Fruit fly (Drosophila melanogaster) whole organism, embryonic: Measurements from ENCODE around the gene CG1136.

Source experiments
- BEAF-32 ChIP-seq: fragments of 200-800 bp; sonication (Bioruptor generic); optimal IDR thresholded peaks from 3 replicates; lab custom pipeline; 2017; ENCODE audit warnings: missing biosample characterization, missing genetic modification characterization, mild to moderate bottlenecking, moderate library complexity, missing genetic modification reagents
- BtbVII ChIP-seq: fragments of 200-800 bp; sonication (Bioruptor generic); optimal IDR thresholded peaks from 3 replicates; lab custom pipeline; 2017; ENCODE audit warnings: missing biosample characterization, mild to moderate bottlenecking, missing genetic modification characterization
- CG1024 ChIP-seq: fragments of 200-800 bp; sonication (Bioruptor generic); IDR thresholded peaks from 2 replicates; pipeline ENCODE4 v1.3.6; 2022; ENCODE audit warnings: missing biosample characterization, missing genetic modification characterization
- CG12155 ChIP-seq: fragments of 200-800 bp; sonication (Bioruptor generic); optimal IDR thresholded peaks from 3 replicates; lab custom pipeline; 2016; ENCODE audit warnings: missing biosample characterization, missing genetic modification characterization
- CG13424 ChIP-seq: fragments of 200-800 bp; sonication (Bioruptor generic); optimal IDR thresholded peaks from 2 replicates; lab custom pipeline; 2019; ENCODE audit warnings: missing biosample characterization, mild to moderate bottlenecking, missing genetic modification characterization, moderate library complexity
- CG15011 ChIP-seq: fragments of 200-800 bp; sonication (Bioruptor generic); optimal IDR thresholded peaks from 3 replicates; lab custom pipeline; 2018; ENCODE audit warnings: missing biosample characterization, mild to moderate bottlenecking, missing genetic modification characterization
- CG16779 ChIP-seq: fragments of 200-800 bp; sonication (Bioruptor generic); IDR thresholded peaks from 2 replicates; pipeline ENCODE4 v1.3.6; 2022; ENCODE audit warnings: missing biosample characterization, missing genetic modification characterization
- CG18262 ChIP-seq: fragments of 200-800 bp; optimal IDR thresholded peaks from 3 replicates; lab custom pipeline; 2019; ENCODE audit warnings: missing biosample characterization, mild to moderate bottlenecking, missing genetic modification characterization, moderate library complexity
- CG2202 ChIP-seq: fragments of 200-800 bp; sonication (Bioruptor generic); optimal IDR thresholded peaks from 2 replicates; lab custom pipeline; 2018; ENCODE audit warnings: missing biosample characterization, mild to moderate bottlenecking, missing genetic modification characterization
- CG2889 ChIP-seq: fragments of 200-800 bp; sonication (Bioruptor generic); IDR thresholded peaks from 3 replicates; pipeline ENCODE4 v1.3.6; 2022; ENCODE audit warnings: missing biosample characterization, missing genetic modification characterization
- CG30403 ChIP-seq: fragments of 200-800 bp; sonication (Bioruptor generic); optimal IDR thresholded peaks from 3 replicates; lab custom pipeline; 2016; ENCODE audit warnings: missing biosample characterization, missing genetic modification characterization
- CG3065 ChIP-seq: fragments of 200-800 bp; sonication (Bioruptor generic); optimal IDR thresholded peaks from 2 replicates; lab custom pipeline; 2016; ENCODE audit warnings: missing biosample characterization, missing genetic modification characterization
- CG42726 ChIP-seq: fragments of 200-800 bp; sonication (Bioruptor generic); IDR thresholded peaks from 2 replicates; pipeline ENCODE4 v1.3.6; 2022; ENCODE audit warnings: missing biosample characterization, missing genetic modification characterization; ENCODE audit not compliant: partially characterized antibody
- CG4424 ChIP-seq: fragments of 200-800 bp; sonication (Bioruptor generic); optimal IDR thresholded peaks from 3 replicates; lab custom pipeline; 2016; ENCODE audit warnings: missing biosample characterization, missing genetic modification characterization
- CG4820 ChIP-seq: fragments of 200-800 bp; sonication (Bioruptor generic); optimal IDR thresholded peaks from 3 replicates; lab custom pipeline; 2016; ENCODE audit warnings: missing biosample characterization, missing genetic modification characterization
- CG7271 ChIP-seq: fragments of 200-800 bp; sonication (Bioruptor generic); optimal IDR thresholded peaks from 2 replicates; lab custom pipeline; 2018; ENCODE audit warnings: missing biosample characterization, mild to moderate bottlenecking, missing genetic modification characterization, moderate library complexity
- CG8478 ChIP-seq: fragments of >200 bp; optimal IDR thresholded peaks from 2 replicates; lab custom pipeline; 2018
- CTCF ChIP-seq: fragments of 200-800 bp; sonication (Bioruptor generic); optimal IDR thresholded peaks from 2 replicates; lab custom pipeline; 2017; ENCODE audit warnings: missing biosample characterization, mild to moderate bottlenecking, missing genetic modification characterization, moderate library complexity
- Camta ChIP-seq: fragments of 200-800 bp; sonication (Bioruptor generic); optimal IDR thresholded peaks from 2 replicates; lab custom pipeline; 2016; ENCODE audit warnings: missing biosample characterization, missing genetic modification characterization
- Chrac-16 ChIP-seq: fragments of 200-800 bp; sonication (Bioruptor generic); optimal IDR thresholded peaks from 3 replicates; lab custom pipeline; 2016; ENCODE audit warnings: missing biosample characterization, missing genetic modification characterization
- Dad ChIP-seq: fragments of 200-800 bp; sonication (Bioruptor generic); optimal IDR thresholded peaks from 3 replicates; lab custom pipeline; 2016; ENCODE audit warnings: missing biosample characterization, missing genetic modification characterization
- Dll ChIP-seq: fragments of 200-800 bp; sonication (Bioruptor generic); IDR thresholded peaks from 4 replicates; pipeline ENCODE4 v1.3.6; 2022; ENCODE audit warnings: missing biosample characterization, missing genetic modification characterization; ENCODE audit not compliant: partially characterized antibody
- Fer3 ChIP-seq: fragments of 200-800 bp; sonication (Bioruptor generic); optimal IDR thresholded peaks from 2 replicates; lab custom pipeline; 2018; ENCODE audit warnings: missing biosample characterization, mild to moderate bottlenecking, missing genetic modification characterization, moderate library complexity
- Gsc ChIP-seq: fragments of 200-800 bp; sonication (Bioruptor generic); IDR thresholded peaks from 2 replicates; pipeline ENCODE4 v1.3.6; 2022; ENCODE audit warnings: missing biosample characterization, missing genetic modification characterization
- HmgZ ChIP-seq: fragments of 200-800 bp; sonication (Bioruptor generic); optimal IDR thresholded peaks from 2 replicates; lab custom pipeline; 2018; ENCODE audit warnings: missing biosample characterization, mild to moderate bottlenecking, missing genetic modification characterization
- Lhr ChIP-seq: fragments of 200-800 bp; sonication (Bioruptor generic); optimal IDR thresholded peaks from 3 replicates; lab custom pipeline; 2017; ENCODE audit warnings: mild to moderate bottlenecking, missing biosample characterization, missing genetic modification reagents, missing genetic modification characterization
- MBD-R2 ChIP-seq: fragments of 200-800 bp; sonication (Bioruptor generic); IDR thresholded peaks from 2 replicates; pipeline ENCODE4 v1.3.6; 2022; ENCODE audit warnings: missing biosample characterization, missing genetic modification characterization
- MTF-1 ChIP-seq: fragments of 200-800 bp; sonication (Bioruptor generic); optimal IDR thresholded peaks from 2 replicates; lab custom pipeline; 2018; ENCODE audit warnings: missing biosample characterization, mild to moderate bottlenecking, missing genetic modification characterization, borderline replicate concordance
- Nf-YA ChIP-seq: fragments of 200-800 bp; sonication (Bioruptor generic); IDR thresholded peaks from 2 replicates; pipeline ENCODE4 v1.3.6; 2022; ENCODE audit warnings: missing biosample characterization, missing genetic modification characterization
- Ptx1 ChIP-seq: fragments of 200-800 bp; sonication (Bioruptor generic); IDR thresholded peaks from 2 replicates; pipeline ENCODE4 v1.3.6; 2022; ENCODE audit warnings: missing biosample characterization, missing genetic modification characterization
- Stat92E ChIP-seq, 3 experiments: fragments of >200 bp in 2 of 3; fragments of 200-800 bp in 1 of 3; sonication (Bioruptor generic) in 1 of 3; optimal IDR thresholded peaks; 2 replicates each; lab custom pipeline; 2017 to 2019; ENCODE audit warnings: missing biosample characterization in 3 of 3, missing genetic modification characterization in 3 of 3, mild to moderate bottlenecking in 1 of 3, moderate library complexity in 1 of 3
- Xrp1 ChIP-seq: fragments of 200-800 bp; sonication (Bioruptor generic); IDR thresholded peaks from 2 replicates; pipeline ENCODE4 v1.3.6; 2022; ENCODE audit warnings: missing biosample characterization, missing genetic modification characterization
- bab2 ChIP-seq: fragments of 200-800 bp; sonication (Bioruptor generic); optimal IDR thresholded peaks from 2 replicates; lab custom pipeline; 2016; ENCODE audit warnings: missing biosample characterization, missing genetic modification characterization
- bcd ChIP-seq: fragments of 200-800 bp; sonication (Bioruptor generic); optimal IDR thresholded peaks from 2 replicates; lab custom pipeline; 2017; ENCODE audit warnings: missing biosample characterization, mild to moderate bottlenecking, missing genetic modification characterization
- crp ChIP-seq, 2 experiments: fragments of 200-800 bp; sonication (Bioruptor generic); optimal IDR thresholded peaks; 2 replicates in 1 of 2; 3 replicates in 1 of 2; lab custom pipeline; 2017; ENCODE audit warnings: missing biosample characterization in 2 of 2, missing genetic modification characterization in 2 of 2, mild to moderate bottlenecking in 1 of 2, moderate library complexity in 1 of 2
- danr ChIP-seq: fragments of 200-800 bp; sonication (Bioruptor generic); IDR thresholded peaks from 2 replicates; pipeline ENCODE4 v1.3.6; 2022; ENCODE audit warnings: missing biosample characterization, missing genetic modification characterization
- esg ChIP-seq: fragments of 200-800 bp; sonication (Bioruptor generic); conservative IDR thresholded peaks from 2 replicates; pipeline ENCODE4 v1.3.6; 2022; ENCODE audit warnings: missing biosample characterization, missing genetic modification characterization
- eve ChIP-seq, 2 experiments: fragments of >200 bp; optimal IDR thresholded peaks; 2 replicates each; lab custom pipeline; 2017; ENCODE audit warnings: missing biosample characterization in 2 of 2, missing genetic modification characterization in 2 of 2
- fd102C ChIP-seq: fragments of 200-800 bp; sonication (Bioruptor generic); optimal IDR thresholded peaks from 2 replicates; lab custom pipeline; 2018; ENCODE audit warnings: missing biosample characterization, mild to moderate bottlenecking, missing genetic modification characterization, moderate library complexity
- hkb ChIP-seq, 2 experiments: fragments of 200-800 bp in 1 of 2; fragments of >200 bp in 1 of 2; sonication (Bioruptor generic) in 1 of 2; IDR thresholded peaks in 1 of 2; optimal IDR thresholded peaks in 1 of 2; 2 replicates each; pipeline versions ENCODE4 v1.3.6 to Lab custom; 2017 to 2022; ENCODE audit warnings: missing biosample characterization in 1 of 2, missing genetic modification characterization in 1 of 2
- knrl ChIP-seq: fragments of 200-800 bp; sonication (Bioruptor generic); IDR thresholded peaks from 3 replicates; pipeline ENCODE4 v1.3.6; 2022; ENCODE audit warnings: missing biosample characterization, missing genetic modification characterization; ENCODE audit not compliant: partially characterized antibody
- nmo ChIP-seq: fragments of 200-800 bp; sonication (Bioruptor generic); optimal IDR thresholded peaks from 2 replicates; lab custom pipeline; 2018; ENCODE audit warnings: missing biosample characterization, mild to moderate bottlenecking, missing genetic modification characterization, moderate library complexity
- otp ChIP-seq: fragments of 200-800 bp; sonication (Bioruptor generic); IDR thresholded peaks from 3 replicates; pipeline ENCODE4, ENCODE4 v1.3.6; 2022; ENCODE audit warnings: missing biosample characterization, missing genetic modification characterization
- sens ChIP-seq: fragments of 200-800 bp; sonication (Bioruptor generic); peaks from one replicate; lab custom pipeline; 2016; ENCODE audit warnings: missing biosample characterization, missing genetic modification characterization
- sisA ChIP-seq: fragments of 200-800 bp; sonication (Bioruptor generic); IDR thresholded peaks from 2 replicates; pipeline ENCODE4 v1.3.6; 2022; ENCODE audit warnings: missing biosample characterization, missing genetic modification characterization
- sob ChIP-seq: fragments of 200-800 bp; sonication (Bioruptor generic); IDR thresholded peaks from 2 replicates; pipeline ENCODE4 v1.3.6; 2022; ENCODE audit warnings: missing biosample characterization, missing genetic modification characterization
- stc ChIP-seq: fragments of 200-800 bp; sonication (Bioruptor generic); IDR thresholded peaks from 2 replicates; pipeline ENCODE4 v1.3.6; 2022; ENCODE audit warnings: missing biosample characterization, missing genetic modification characterization
- trh ChIP-seq: fragments of 200-800 bp; sonication (Bioruptor generic); optimal IDR thresholded peaks from 2 replicates; lab custom pipeline; 2016; ENCODE audit warnings: missing biosample characterization, missing genetic modification characterization
- vvl ChIP-seq: fragments of 200-800 bp; sonication (Bioruptor generic); IDR thresholded peaks from 2 replicates; pipeline ENCODE4 v1.3.6; 2022; ENCODE audit warnings: missing biosample characterization, missing genetic modification characterization
- zfh2 ChIP-seq: fragments of 200-800 bp; sonication (Bioruptor generic); optimal IDR thresholded peaks from 2 replicates; lab custom pipeline; 2016; ENCODE audit warnings: missing biosample characterization, missing genetic modification characterization

The CG1136 gene

DNA sequence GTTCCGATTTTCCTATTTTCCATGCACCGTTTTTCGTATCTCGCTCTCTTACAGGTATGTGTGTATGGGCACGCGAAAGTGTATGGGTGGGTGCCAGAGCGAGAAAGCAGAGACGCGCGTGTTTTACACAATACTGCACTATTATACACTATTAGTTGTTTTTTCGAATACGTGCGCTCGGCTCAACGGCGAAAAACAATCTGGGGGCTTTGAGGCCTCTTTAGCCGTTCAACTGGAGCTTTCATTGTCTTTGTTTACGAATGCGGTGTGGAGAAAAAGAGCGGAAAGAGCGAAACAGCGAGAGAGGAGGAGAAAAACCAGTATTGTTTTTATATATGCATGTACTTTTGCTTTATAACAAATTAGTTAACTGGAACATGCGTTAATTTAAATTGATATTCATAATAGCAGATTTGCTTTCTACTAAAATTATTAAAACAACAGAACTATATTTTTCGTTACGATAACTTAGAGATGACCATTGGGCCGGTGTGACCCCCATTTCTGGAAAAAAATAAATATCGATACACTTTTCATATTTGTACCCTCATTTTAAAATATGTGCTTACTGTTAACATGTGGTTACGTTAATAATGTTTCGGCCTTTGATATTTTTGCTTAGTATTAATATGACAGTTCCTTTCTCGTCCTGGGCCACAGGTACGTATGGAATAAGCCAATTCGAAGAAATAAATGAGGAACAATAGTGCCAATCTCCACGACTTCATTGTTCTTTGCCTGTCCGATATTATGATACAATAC is 56.3 kb downstream of the CG1136 start, which contains the start of gene CG14995 (continued):
- TF ChIP-seq danr (GFP tag; lab: Robert Waterston, UW) (no peak), nmo (GFP tag; lab: Kevin White, UChicago) (no peak), MBD-R2 (GFP tag; lab: Robert Waterston, UW) (0 out of 2 replicates have a peak, but pooled peaks have one; percentile 21), Dad (GFP tag; lab: Kevin White, UChicago) (no peak), HmgZ (no peak), CG42726 (0 out of 2 replicates have a peak, but pooled peaks have one; percentile 49), Chrac-16 (GFP tag; lab: Kevin White, UChicago) (no peak), stc (GFP tag; lab: Robert Waterston, UW) (no peak; the same call in 1 of the 2 replicates), bcd (GFP tag; lab: Kevin White, UChicago) (no peak), bab2 (GFP tag; lab: Kevin White, UChicago) (no peak), CTCF (no peak), knrl (GFP tag; lab: Robert Waterston, UW) (peak; percentile 66), eve (GFP tag; optimal IDR thresholded peaks at IDR 0.05; lab: Kevin White, UChicago) (no peak), esg (GFP tag; lab: Robert Waterston, UW) (no peak), CG8478 (lab: Kevin White, UChicago) (no peak), BEAF-32 (GFP tag; lab: Kevin White, UChicago) (peak; percentile 75), Stat92E (GFP tag; optimal IDR thresholded peaks at IDR 0.05; lab: Kevin White, UChicago) (no peak), crp (GFP tag; optimal IDR thresholded peaks at IDR 0.05; lab: Kevin White, UChicago) (no peak), CG7271 (no peak), trh (GFP tag; lab: Kevin White, UChicago) (no peak), sisA (GFP tag; lab: Robert Waterston, UW) (no peak), CG4424 (no peak), otp (GFP tag; lab: Robert Waterston, UW) (no peak), Gsc (GFP tag; lab: Robert Waterston, UW) (no peak), CG13424 (tag; lab: Kevin White, UChicago) (no peak), CG3065 (GFP tag; lab: Kevin White, UChicago) (no peak), Lhr (GFP tag; lab: Kevin White, UChicago) (no peak), Dll (peak; percentile 74), CG12155 (GFP tag; lab: Kevin White, UChicago) (no peak), hkb (optimal IDR thresholded peaks at IDR 0.05; lab: Kevin White, UChicago) (no peak), hkb (GFP tag; IDR thresholded peaks at IDR 0.05; lab: Robert Waterston, UW) (peak; percentile 43), zfh2 (GFP tag; lab: Kevin White, UChicago) (no peak), CG18262 (tag; lab: Kevin White, UChicago) (no peak), CG15011 (GFP tag; lab: Kevin White, UChicago) (no peak), CG4820 (GFP tag; lab: Kevin White, UChicago) (no peak), CG30403 (GFP tag; lab: Kevin White, UChicago) (no peak), vvl (GFP tag; lab: Robert Waterston, UW) (peak; percentile 49; the same call in 1 of the 2 replicates), Ptx1 (GFP tag; lab: Robert Waterston, UW) (no peak), sens (GFP tag; lab: Kevin White, UChicago) (peak; percentile 93), sob (GFP tag; lab: Robert Waterston, UW) (no peak; the same call in 1 of the 2 replicates), fd102C (no peak), MTF-1 (no peak), CG16779 (no peak), Xrp1 (GFP tag; lab: Robert Waterston, UW) (no peak), Fer3 (tag; lab: Kevin White, UChicago) (no peak), CG2202 (tag; lab: Kevin White, UChicago) (no peak), CG2889 (GFP tag; lab: Robert Waterston, UW) (no peak), BtbVII (GFP tag; lab: Kevin White, UChicago) (peak; percentile 79), Nf-YA (GFP tag; lab: Robert Waterston, UW) (no peak), Camta (GFP tag; lab: Kevin White, UChicago) (no peak), CG1024 (GFP tag; lab: Robert Waterston, UW) (no peak)
